Worm (Caenorhabditis elegans) whole organism, L4 larva: ENCODE measurements around the gene R04B5.5.
A peak's percentile ranks its signal among the peaks of the same experiment; 100 is the strongest.

Experiments used
- F10B5.3 ChIP-seq: sonication (generic microtip); optimal IDR thresholded peaks from 2 replicates; lab custom pipeline; 2016; ENCODE audit warnings: mild to moderate bottlenecking, missing genetic modification characterization, missing compliant biosample characterization
- F26F4.8 ChIP-seq: fragments of 200-800 bp; sonication (Bioruptor generic); conservative IDR thresholded peaks from 2 replicates; pipeline ENCODE4 v1.3.6; 2022; ENCODE audit warnings: missing genetic modification characterization, missing compliant biosample characterization
- F49E8.2 ChIP-seq: sonication (generic microtip); optimal IDR thresholded peaks from 2 replicates; lab custom pipeline; 2016; ENCODE audit warnings: missing compliant biosample characterization, mild to moderate bottlenecking, missing genetic modification characterization, borderline replicate concordance
- R02D3.7 ChIP-seq: fragments of 150-350 bp; sonication (generic microtip); optimal IDR thresholded peaks from 3 replicates; lab custom pipeline; 2014; ENCODE audit warnings: missing biosample characterization, missing genetic modification characterization
- T26A8.4 ChIP-seq: fragments of 200-800 bp; sonication (Bioruptor generic); IDR thresholded peaks from 2 replicates; pipeline ENCODE4 v1.3.6; 2022; ENCODE audit warnings: missing genetic modification characterization, missing compliant biosample characterization
- Y75B8A.6 ChIP-seq: fragments of 200-800 bp; sonication (Bioruptor generic); IDR thresholded peaks from 2 replicates; pipeline ENCODE4 v1.3.6; 2022; ENCODE audit warnings: missing genetic modification reagents, missing genetic modification characterization, missing compliant biosample characterization
- ZK337.2 ChIP-seq: fragments of 200-800 bp; sonication (Bioruptor generic); IDR thresholded peaks from 2 replicates; pipeline ENCODE4 v1.3.6; 2022; ENCODE audit warnings: missing genetic modification reagents, missing genetic modification characterization, missing compliant biosample characterization
- ZK546.5 ChIP-seq, 2 experiments: sonication (generic microtip); optimal IDR thresholded peaks; 2 replicates each; lab custom pipeline; 2017; ENCODE audit warnings: missing biosample characterization in 2 of 2, missing genetic modification characterization in 2 of 2
- ceh-32 ChIP-seq: sonication (generic microtip); optimal IDR thresholded peaks from 2 replicates; lab custom pipeline; 2016; ENCODE audit warnings: mild to moderate bottlenecking, missing genetic modification characterization, missing compliant biosample characterization; ENCODE audit not compliant: poor library complexity
- ceh-44 ChIP-seq: fragments of 200-800 bp; sonication (Bioruptor generic); IDR thresholded peaks from 2 replicates; pipeline ENCODE4 v1.3.6; 2022; ENCODE audit warnings: missing genetic modification reagents, missing genetic modification characterization, missing compliant biosample characterization
- daf-12 ChIP-seq: fragments of 150-350 bp; optimal IDR thresholded peaks from 2 replicates; lab custom pipeline; 2014; ENCODE audit warnings: missing biosample characterization, missing genetic modification reagents, missing genetic modification characterization
- daf-16 ChIP-seq, 3 experiments: sonication (generic microtip); optimal IDR thresholded peaks; 2 replicates each; lab custom pipeline; 2016 to 2017; ENCODE audit warnings: missing genetic modification characterization in 3 of 3, missing genetic modification reagents in 3 of 3, mild to moderate bottlenecking in 2 of 3, missing compliant biosample characterization in 2 of 3, missing biosample characterization in 1 of 3, moderate library complexity in 1 of 3
- dmd-6 ChIP-seq: fragments of 200-800 bp; sonication (Bioruptor generic); IDR thresholded peaks from 2 replicates; pipeline ENCODE4 v1.3.6; 2022; ENCODE audit warnings: missing genetic modification reagents, missing genetic modification characterization, missing compliant biosample characterization
- dpl-1 ChIP-seq: fragments of 150-350 bp; optimal IDR thresholded peaks from 2 replicates; lab custom pipeline; 2014; ENCODE audit warnings: missing biosample characterization, missing genetic modification reagents, missing genetic modification characterization
- duxl-1 ChIP-seq: sonication (generic microtip); optimal IDR thresholded peaks from 2 replicates; lab custom pipeline; 2016; ENCODE audit warnings: mild to moderate bottlenecking, missing genetic modification characterization, moderate library complexity, missing compliant biosample characterization; ENCODE audit not compliant: poor library complexity
- egl-27 ChIP-seq: sonication (generic microtip); optimal IDR thresholded peaks from 3 replicates; lab custom pipeline; 2017; ENCODE audit warnings: missing biosample characterization, missing genetic modification reagents, missing genetic modification characterization
- egl-43 ChIP-seq: fragments of 200-800 bp; sonication (Bioruptor generic); IDR thresholded peaks from 2 replicates; pipeline ENCODE4 v1.3.6; 2022; ENCODE audit warnings: missing genetic modification reagents, missing genetic modification characterization, missing compliant biosample characterization
- fkh-10 ChIP-seq: fragments of 150-350 bp; optimal IDR thresholded peaks from 2 replicates; lab custom pipeline; 2014; ENCODE audit warnings: missing biosample characterization, missing genetic modification reagents, missing genetic modification characterization
- hif-1 ChIP-seq, 2 experiments: sonication (generic microtip); optimal IDR thresholded peaks; 2 replicates each; lab custom pipeline; 2016 to 2017; ENCODE audit warnings: missing compliant biosample characterization in 2 of 2, missing genetic modification characterization in 2 of 2, missing genetic modification reagents in 2 of 2, missing genotype in 2 of 2, mild to moderate bottlenecking in 1 of 2
- hlh-11 ChIP-seq: fragments of 200-800 bp; sonication (Bioruptor generic); optimal IDR thresholded peaks from 2 replicates; lab custom pipeline; 2018; ENCODE audit warnings: mild to moderate bottlenecking, missing genetic modification characterization, missing compliant biosample characterization
- hmg-1.1 ChIP-seq: fragments of 200-800 bp; sonication (Bioruptor generic); IDR thresholded peaks from 2 replicates; pipeline ENCODE4 v1.3.6; 2022; ENCODE audit warnings: missing genetic modification reagents, missing genetic modification characterization, missing compliant biosample characterization
- lin-1 ChIP-seq: fragments of 200-800 bp; sonication (Bioruptor generic); IDR thresholded peaks from 2 replicates; pipeline ENCODE4 v1.3.6; 2022; ENCODE audit warnings: missing genetic modification reagents, missing genetic modification characterization, missing compliant biosample characterization
- lin-13 ChIP-seq: fragments of 150-350 bp; optimal IDR thresholded peaks from 2 replicates; lab custom pipeline; 2014; ENCODE audit warnings: missing biosample characterization, missing genetic modification reagents, missing genetic modification characterization
- lin-15B ChIP-seq: fragments of 150-350 bp; sonication (generic microtip); optimal IDR thresholded peaks from 3 replicates; lab custom pipeline; 2014; ENCODE audit warnings: missing biosample characterization, missing genetic modification characterization
- lin-29 ChIP-seq: fragments of 200-800 bp; sonication (Bioruptor generic); IDR thresholded peaks from 2 replicates; pipeline ENCODE4 v1.3.6; 2022; ENCODE audit warnings: missing genetic modification reagents, missing genetic modification characterization, missing compliant biosample characterization
- lsy-2 ChIP-seq, 2 experiments: fragments of 150-350 bp in 1 of 2; sonication (generic microtip) in 1 of 2; optimal IDR thresholded peaks; 2 replicates each; lab custom pipeline; 2014 to 2017; ENCODE audit warnings: missing biosample characterization in 2 of 2, missing genetic modification characterization in 2 of 2
- madf-5 ChIP-seq, 2 experiments: fragments of 200-800 bp; sonication (Bioruptor generic); IDR thresholded peaks; 2 replicates each; pipeline ENCODE4 v1.3.6; 2022; ENCODE audit warnings: missing compliant biosample characterization in 2 of 2, missing genetic modification characterization in 2 of 2
- madf-9 ChIP-seq: fragments of 200-800 bp; sonication (Bioruptor generic); conservative IDR thresholded peaks from 2 replicates; pipeline ENCODE4 v1.3.6; 2022; ENCODE audit warnings: missing genetic modification reagents, missing genetic modification characterization, missing compliant biosample characterization
- mxl-2 ChIP-seq: fragments of 200-800 bp; sonication (Bioruptor generic); conservative IDR thresholded peaks from 2 replicates; pipeline ENCODE4 v1.3.6; 2022; ENCODE audit warnings: missing genetic modification reagents, missing genetic modification characterization, missing compliant biosample characterization
- nhr-102 ChIP-seq: sonication (generic microtip); optimal IDR thresholded peaks from 2 replicates; lab custom pipeline; 2016; ENCODE audit warnings: mild to moderate bottlenecking, missing genetic modification characterization, moderate library complexity, missing compliant biosample characterization
- nhr-28 ChIP-seq: fragments of 150-350 bp; optimal IDR thresholded peaks from 2 replicates; lab custom pipeline; 2014; ENCODE audit warnings: missing biosample characterization, missing genetic modification characterization
- nhr-41 ChIP-seq: fragments of 200-800 bp; sonication (Bioruptor generic); IDR thresholded peaks from 2 replicates; pipeline ENCODE4 v1.3.6; 2022; ENCODE audit warnings: missing genetic modification reagents, missing genetic modification characterization, missing compliant biosample characterization
- nhr-42 ChIP-seq: fragments of 200-800 bp; sonication (Bioruptor generic); IDR thresholded peaks from 2 replicates; pipeline ENCODE4 v1.3.6; 2022; ENCODE audit warnings: missing genetic modification characterization, missing compliant biosample characterization
- nhr-6 ChIP-seq: fragments of 150-350 bp; optimal IDR thresholded peaks from 2 replicates; lab custom pipeline; 2014; ENCODE audit warnings: missing biosample characterization, missing genetic modification characterization
- pqm-1 ChIP-seq: sonication (generic microtip); optimal IDR thresholded peaks from 2 replicates; lab custom pipeline; 2017; ENCODE audit warnings: missing biosample characterization, missing genetic modification characterization
- saeg-2 ChIP-seq: fragments of 200-800 bp; sonication (Bioruptor generic); IDR thresholded peaks from 2 replicates; pipeline ENCODE4 v1.3.6; 2022; ENCODE audit warnings: missing genetic modification reagents, missing genetic modification characterization, missing compliant biosample characterization
- snpc-1.2 ChIP-seq: fragments of 200-800 bp; sonication (Bioruptor generic); IDR thresholded peaks from 2 replicates; pipeline ENCODE4 v1.3.6; 2022; ENCODE audit warnings: missing genetic modification reagents, missing genetic modification characterization, missing compliant biosample characterization
- spr-1 ChIP-seq: sonication (generic microtip); optimal IDR thresholded peaks from 2 replicates; lab custom pipeline; 2016; ENCODE audit warnings: mild to moderate bottlenecking, missing genetic modification characterization, missing compliant biosample characterization
- tag-97 ChIP-seq: fragments of 200-800 bp; sonication (Bioruptor generic); IDR thresholded peaks from 2 replicates; pipeline ENCODE4 v1.3.6; 2022; ENCODE audit warnings: missing genetic modification characterization, missing compliant biosample characterization
- unc-62 ChIP-seq, 3 experiments: fragments of 150-350 bp in 1 of 3; sonication (generic microtip); optimal IDR thresholded peaks in 2 of 3; peaks in 1 of 3; 1 replicate in 1 of 3; 2 replicates in 2 of 3; lab custom pipeline; 2014 to 2017; ENCODE audit warnings: missing biosample characterization in 3 of 3, missing genetic modification characterization in 3 of 3, missing genetic modification reagents in 3 of 3, missing genotype in 1 of 3
- vab-7 ChIP-seq: fragments of 200-800 bp; sonication (Bioruptor generic); IDR thresholded peaks from 2 replicates; pipeline ENCODE4 v1.3.6; 2022; ENCODE audit warnings: missing genetic modification reagents, missing genetic modification characterization, missing compliant biosample characterization
- ztf-11 ChIP-seq: fragments of 150-350 bp; optimal IDR thresholded peaks from 2 replicates; lab custom pipeline; 2014; ENCODE audit warnings: missing biosample characterization, missing genetic modification characterization

Gene R04B5.5

ce11 chrV:10111129-10111528, 23.8 kb downstream of the R04B5.5 start:
- TF ChIP-seq madf-9 (GFP tag; lab: Robert Waterston, UW) = no peak
- no peak for TF ChIP-seq ceh-44 (GFP tag; lab: Robert Waterston, UW)
- no peak for TF ChIP-seq ceh-32 (tag; lab: Kevin White, UChicago)
- no peak for TF ChIP-seq mxl-2 (GFP tag; lab: Robert Waterston, UW)
- TF ChIP-seq ztf-11 (tag; lab: Kevin White, UChicago) = no peak
- no peak for TF ChIP-seq daf-16 (GFP tag; optimal IDR thresholded peaks at IDR 0.05; lab: Kevin White, UChicago)
- TF ChIP-seq daf-16 (tag; optimal IDR thresholded peaks at IDR 0.05; lab: Kevin White, UChicago) = peak; percentile 53
- no peak for TF ChIP-seq lsy-2 (tag; optimal IDR thresholded peaks at IDR 0.05; lab: Kevin White, UChicago)
- TF ChIP-seq nhr-102 (tag; lab: Kevin White, UChicago) = no peak
- TF ChIP-seq lin-15B (tag; lab: Kevin White, UChicago) = no peak
- no peak for TF ChIP-seq spr-1 (tag; lab: Kevin White, UChicago)
- TF ChIP-seq F10B5.3 (tag; lab: Kevin White, UChicago) = no peak
- no peak for TF ChIP-seq snpc-1.2 (GFP tag; lab: Robert Waterston, UW)
- no peak for TF ChIP-seq madf-5 (GFP tag; IDR thresholded peaks at IDR 0.05; lab: Robert Waterston, UW)
- TF ChIP-seq nhr-28 (tag; lab: Kevin White, UChicago) = peak; percentile 17
- TF ChIP-seq egl-27 (tag; lab: Kevin White, UChicago) = no peak
- TF ChIP-seq Y75B8A.6 (GFP tag; lab: Robert Waterston, UW) = no peak
- TF ChIP-seq ZK337.2 = no peak
- no peak for TF ChIP-seq egl-43 (GFP tag; lab: Robert Waterston, UW)
- TF ChIP-seq pqm-1 (tag; lab: Kevin White, UChicago) = peak; percentile 44
- no peak for TF ChIP-seq daf-12 (tag; lab: Kevin White, UChicago)
- no peak for TF ChIP-seq lin-29 (GFP tag; lab: Robert Waterston, UW)
- TF ChIP-seq saeg-2 (GFP tag; lab: Robert Waterston, UW) = no peak
- no peak for TF ChIP-seq hif-1 (tag; optimal IDR thresholded peaks at IDR 0.05; lab: Kevin White, UChicago)
- no peak for TF ChIP-seq T26A8.4 (GFP tag; lab: Robert Waterston, UW)
- TF ChIP-seq, all 104 proteins: peak for 3

- TF ChIP-seq mxl-2 (GFP tag; lab: Robert Waterston, UW) (no peak), nhr-42 (GFP tag; lab: Robert Waterston, UW) (no peak), ztf-11 (tag; lab: Kevin White, UChicago) (no peak), daf-16 (GFP tag; optimal IDR thresholded peaks at IDR 0.05; lab: Kevin White, UChicago) (no peak), daf-16 (tag; optimal IDR thresholded peaks at IDR 0.05; lab: Kevin White, UChicago) (peak; percentile 8), duxl-1 (tag; lab: Kevin White, UChicago) (no peak), hlh-11 (tag; lab: Kevin White, UChicago) (no peak), saeg-2 (GFP tag; lab: Robert Waterston, UW) (no peak), ceh-44 (GFP tag; lab: Robert Waterston, UW) (no peak), F26F4.8 (no peak), R02D3.7 (no peak), unc-62 (GFP tag; optimal IDR thresholded peaks at IDR 0.05 in 1 of 2; lab: Kevin White, UChicago) (peak in 1 of 2 experiments; percentile 18), unc-62 (tag; optimal IDR thresholded peaks at IDR 0.05; lab: Kevin White, UChicago) (no peak), F49E8.2 (tag; lab: Kevin White, UChicago) (no peak), hmg-1.1 (no peak)
Measured at ce11 chrV:10112187-10112586, 24.9 kb downstream of the R04B5.5 start, which contains the start of gene C08B6.3. Gene C08B6.3 (minus strand): TSS chrV:10112287.

ce11 chrV:10114329-10114728, 27.0 kb downstream of the R04B5.5 start, which contains the start of gene cht-5:
Gene cht-5 (plus strand): TSS chrV:10114629.
- TF ChIP-seq T26A8.4 (GFP tag; lab: Robert Waterston, UW) (no peak), nhr-41 (no peak), dmd-6 (GFP tag; lab: Robert Waterston, UW) (no peak), F49E8.2 (tag; lab: Kevin White, UChicago) (no peak), fkh-10 (GFP tag; lab: Kevin White, UChicago) (no peak), vab-7 (GFP tag; lab: Robert Waterston, UW) (no peak), hlh-11 (tag; lab: Kevin White, UChicago) (no peak), nhr-28 (tag; lab: Kevin White, UChicago) (no peak), lin-13 (no peak), ZK546.5 (tag; optimal IDR thresholded peaks at IDR 0.05; lab: Kevin White, UChicago) (no peak), lin-1 (no peak), tag-97 (GFP tag; lab: Robert Waterston, UW) (no peak), nhr-42 (GFP tag; lab: Robert Waterston, UW) (no peak), nhr-6 (tag; lab: Kevin White, UChicago) (no peak), dpl-1 (GFP tag; lab: Kevin White, UChicago) (no peak)
